Fruit fly (Drosophila melanogaster): ENCODE measurements around the gene CG7990.

CG7990 gene

DNA sequence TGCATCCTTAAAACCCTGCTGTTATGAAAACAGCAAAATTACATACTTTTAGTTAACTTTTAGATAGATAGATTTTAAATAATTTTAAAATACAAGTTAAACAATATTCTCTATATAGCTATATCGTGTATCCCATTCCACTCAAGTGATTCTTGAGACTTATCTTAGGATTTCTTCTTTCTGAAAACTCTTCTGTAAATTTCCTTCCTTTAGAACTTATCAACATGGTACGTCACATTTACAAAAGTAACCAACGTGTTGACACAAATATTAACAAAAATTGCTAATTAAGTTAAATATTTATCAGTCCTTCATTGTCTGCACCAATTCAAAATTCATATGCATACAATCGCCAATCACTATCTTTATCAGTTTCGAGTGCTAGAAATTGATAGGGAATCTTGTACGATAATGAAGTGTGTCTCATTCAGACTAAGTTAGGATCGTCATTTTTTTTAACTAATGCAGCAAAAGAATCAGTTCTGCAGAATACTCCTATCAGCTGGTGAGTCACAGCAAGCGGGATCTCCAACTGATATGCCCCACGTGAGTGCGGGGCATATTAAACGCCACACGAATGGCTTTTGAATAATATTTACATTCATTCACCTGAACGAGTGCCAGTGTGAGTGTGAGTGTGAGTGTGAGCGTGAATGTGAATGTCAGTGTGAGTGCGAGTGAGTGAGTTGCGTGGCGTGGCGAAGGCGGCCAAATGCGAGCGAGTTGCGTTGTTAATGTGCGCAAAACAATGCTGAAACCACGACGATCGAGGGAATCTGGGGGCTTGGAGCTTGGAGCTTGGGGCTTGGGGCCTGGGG lies 34.0 kb downstream of the CG7990 start (continued):
- TF ChIP-seq Kr (GFP tag; optimal IDR thresholded peaks at IDR 0.05) (no peak), ase (GFP tag; IDR thresholded peaks at IDR 0.05) (no peak), ara (GFP tag; IDR thresholded peaks at IDR 0.05) (no peak), zfh1 (GFP tag; IDR thresholded peaks at IDR 0.05) (no peak), CG6254 (GFP tag; optimal IDR thresholded peaks at IDR 0.05) (no peak), CG1792 (GFP tag; optimal IDR thresholded peaks at IDR 0.05) (no peak), CG7357 (GFP tag; IDR thresholded peaks at IDR 0.05) (no peak), CG8944 (GFP tag; optimal IDR thresholded peaks at IDR 0.05) (no peak), tx (GFP tag; optimal IDR thresholded peaks at IDR 0.05) (no peak), gcm2 (GFP tag; optimal IDR thresholded peaks at IDR 0.05) (no peak), CG15601 (tag; optimal IDR thresholded peaks at IDR 0.05) (no peak), CG18599 (GFP tag; optimal IDR thresholded peaks at IDR 0.05) (no peak), Rfx (GFP tag; IDR thresholded peaks at IDR 0.05) (peak; percentile 44), CG6765 (GFP tag; optimal IDR thresholded peaks at IDR 0.05) (no peak), CG33213 (GFP tag; optimal IDR thresholded peaks at IDR 0.05) (no peak), NK7.1 (GFP tag; optimal IDR thresholded peaks at IDR 0.05) (no peak), caup (GFP tag; optimal IDR thresholded peaks at IDR 0.05; ENCODE audit: severe bottlenecking) (no peak), CG30020 (tag; optimal IDR thresholded peaks at IDR 0.05) (no peak), salm (tag; optimal IDR thresholded peaks at IDR 0.05) (no peak), Meics (GFP tag; optimal IDR thresholded peaks at IDR 0.05) (no peak), zen (tag; optimal IDR thresholded peaks at IDR 0.05) (no peak), sd (tag; optimal IDR thresholded peaks at IDR 0.05) (peak; percentile 69), CG34376 (GFP tag; optimal IDR thresholded peaks at IDR 0.05) (no peak), CG15479 (GFP tag; optimal IDR thresholded peaks at IDR 0.05) (no peak), Dll (GFP tag; IDR thresholded peaks at IDR 0.05; ENCODE audit: partially characterized antibody) (no peak), sc (optimal IDR thresholded peaks at IDR 0.05) (no peak), sc (GFP tag; optimal IDR thresholded peaks at IDR 0.05) (no peak), ac (GFP tag; optimal IDR thresholded peaks at IDR 0.05) (no peak), CG6175 (GFP tag; IDR thresholded peaks at IDR 0.05) (peak; percentile 73; the same call in 2 of the 3 replicates), CG2202 (tag; optimal IDR thresholded peaks at IDR 0.05) (no peak), kah (GFP tag; optimal IDR thresholded peaks at IDR 0.05) (no peak), bcd (GFP tag; optimal IDR thresholded peaks at IDR 0.05) (no peak), MTF-1 (GFP tag; optimal IDR thresholded peaks at IDR 0.05; ENCODE audit: borderline replicate concordance) (peak; percentile 0), Stat92E (GFP tag; optimal IDR thresholded peaks at IDR 0.05) (no peak), Fer1 (GFP tag; optimal IDR thresholded peaks at IDR 0.05) (no peak), ssp (GFP tag; IDR thresholded peaks at IDR 0.05) (no peak), Usf (GFP tag; optimal IDR thresholded peaks at IDR 0.05) (no peak), nerfin-1 (tag; optimal IDR thresholded peaks at IDR 0.05) (no peak), HLH54F (GFP tag; optimal IDR thresholded peaks at IDR 0.05) (no peak), CG9817 (tag; optimal IDR thresholded peaks at IDR 0.05) (no peak), mld (GFP tag; IDR thresholded peaks at IDR 0.05; ENCODE audit: partially characterized antibody) (no peak), CG10979 (tag; optimal IDR thresholded peaks at IDR 0.05) (no peak), Lhr (GFP tag; optimal IDR thresholded peaks at IDR 0.05) (no peak), her (GFP tag; optimal IDR thresholded peaks at IDR 0.05) (peak; percentile 2), pb (GFP tag; optimal IDR thresholded peaks at IDR 0.05) (peak; percentile 16), chinmo (GFP tag; IDR thresholded peaks at IDR 0.05; ENCODE audit: partially characterized antibody) (peak; percentile 81; the same call in 3 of the 4 replicates), CG3838 (GFP tag; optimal IDR thresholded peaks at IDR 0.05) (no peak), jing (GFP tag; optimal IDR thresholded peaks at IDR 0.05) (no peak), Tbp (GFP tag; optimal IDR thresholded peaks at IDR 0.05) (no peak)

Data from whole organism, embryonic.